Fruit fly (Drosophila melanogaster) whole organism, embryonic: ENCODE measurements around the gene CG34001.

Source experiments
- Abd-B ChIP-seq: fragments of 200-800 bp; sonication (Bioruptor generic); optimal IDR thresholded peaks from 2 replicates; lab custom pipeline; 2018; ENCODE audit warnings: missing biosample characterization, mild to moderate bottlenecking, missing genetic modification characterization, moderate library complexity
- CG10209 ChIP-seq: fragments of 200-800 bp; sonication (Bioruptor generic); optimal IDR thresholded peaks from 3 replicates; lab custom pipeline; 2017; ENCODE audit warnings: missing biosample characterization, mild to moderate bottlenecking, missing genetic modification characterization, missing genetic modification reagents
- CG10543 ChIP-seq: fragments of 200-800 bp; sonication (Bioruptor generic); optimal IDR thresholded peaks from 3 replicates; lab custom pipeline; 2017; ENCODE audit warnings: missing biosample characterization, mild to moderate bottlenecking, missing genetic modification characterization, moderate library complexity
- CG10654 ChIP-seq: fragments of 200-800 bp; sonication (Bioruptor generic); optimal IDR thresholded peaks from 2 replicates; lab custom pipeline; 2016; ENCODE audit warnings: missing biosample characterization, missing genetic modification characterization
- CG11247 ChIP-seq: fragments of 200-800 bp; sonication (Bioruptor generic); IDR thresholded peaks from 2 replicates; pipeline ENCODE4 v1.3.6; 2022; ENCODE audit warnings: missing biosample characterization, missing genetic modification characterization
- CG11696 ChIP-seq: fragments of 200-800 bp; sonication (Bioruptor generic); IDR thresholded peaks from 2 replicates; pipeline ENCODE4 v1.3.6; 2022; ENCODE audit warnings: missing biosample characterization, missing genetic modification characterization
- CG12104 ChIP-seq: fragments of 200-800 bp; sonication (Bioruptor generic); optimal IDR thresholded peaks from 3 replicates; lab custom pipeline; 2016; ENCODE audit warnings: missing biosample characterization, missing genetic modification characterization
- CG12391 ChIP-seq: fragments of 200-800 bp; sonication (Bioruptor generic); optimal IDR thresholded peaks from 3 replicates; lab custom pipeline; 2018; ENCODE audit warnings: missing biosample characterization, mild to moderate bottlenecking, missing genetic modification characterization, moderate library complexity
- CG13287 ChIP-seq: fragments of 200-800 bp; sonication (Bioruptor generic); IDR thresholded peaks from 2 replicates; pipeline ENCODE4 v1.3.6; 2022; ENCODE audit warnings: missing biosample characterization, missing genetic modification characterization; ENCODE audit not compliant: partially characterized antibody
- CG13296 ChIP-seq: fragments of 200-800 bp; sonication (Bioruptor generic); optimal IDR thresholded peaks from 3 replicates; lab custom pipeline; 2018; ENCODE audit warnings: missing biosample characterization, mild to moderate bottlenecking, missing genetic modification characterization
- CG15269 ChIP-seq: fragments of 200-800 bp; sonication (Bioruptor generic); optimal IDR thresholded peaks from 2 replicates; lab custom pipeline; 2018; ENCODE audit warnings: missing biosample characterization, mild to moderate bottlenecking, missing genetic modification characterization, moderate library complexity
- CG1529 ChIP-seq: fragments of 200-800 bp; sonication (Bioruptor generic); optimal IDR thresholded peaks from 3 replicates; lab custom pipeline; 2018; ENCODE audit warnings: missing biosample characterization, missing genetic modification characterization
- CG15514 ChIP-seq: fragments of 200-800 bp; sonication (Bioruptor generic); optimal IDR thresholded peaks from 3 replicates; lab custom pipeline; 2017; ENCODE audit warnings: missing biosample characterization, missing genetic modification characterization, mild to moderate bottlenecking, moderate library complexity, missing genetic modification reagents
- CG16863 ChIP-seq: fragments of 200-800 bp; sonication (Bioruptor generic); optimal IDR thresholded peaks from 3 replicates; lab custom pipeline; 2016; ENCODE audit warnings: missing biosample characterization, missing genetic modification characterization
- CG17568 ChIP-seq: fragments of 200-800 bp; sonication (Bioruptor generic); optimal IDR thresholded peaks from 2 replicates; lab custom pipeline; 2018; ENCODE audit warnings: missing biosample characterization, mild to moderate bottlenecking, missing genetic modification characterization, moderate library complexity
- CG17802 ChIP-seq: fragments of 200-800 bp; sonication (Bioruptor generic); optimal IDR thresholded peaks from 2 replicates; lab custom pipeline; 2018; ENCODE audit warnings: missing biosample characterization, mild to moderate bottlenecking, missing genetic modification characterization, moderate library complexity
- CG17912 ChIP-seq: fragments of 200-800 bp; sonication (Bioruptor generic); optimal IDR thresholded peaks from 2 replicates; lab custom pipeline; 2018; ENCODE audit warnings: missing biosample characterization, mild to moderate bottlenecking, missing genetic modification characterization
- CG18619 ChIP-seq: fragments of 200-800 bp; sonication (Bioruptor generic); optimal IDR thresholded peaks from 3 replicates; lab custom pipeline; 2017; ENCODE audit warnings: missing biosample characterization, mild to moderate bottlenecking, missing genetic modification characterization
- CG32767 ChIP-seq: fragments of 200-800 bp; sonication (Bioruptor generic); IDR thresholded peaks from 2 replicates; pipeline ENCODE4 v1.3.6; 2022; ENCODE audit warnings: missing biosample characterization, missing genetic modification characterization
- CG3847 ChIP-seq: fragments of 200-800 bp; sonication (Bioruptor generic); IDR thresholded peaks from 2 replicates; pipeline ENCODE4 v1.3.6; 2022; ENCODE audit warnings: missing biosample characterization, missing genetic modification characterization
- CG4282 ChIP-seq: fragments of 200-800 bp; sonication (Bioruptor generic); optimal IDR thresholded peaks from 2 replicates; lab custom pipeline; 2016; ENCODE audit warnings: missing biosample characterization, missing genetic modification characterization
- CG6654 ChIP-seq: fragments of 200-800 bp; sonication (Bioruptor generic); optimal IDR thresholded peaks from 2 replicates; lab custom pipeline; 2017; ENCODE audit warnings: missing biosample characterization, mild to moderate bottlenecking, missing genetic modification characterization
- CG6683 ChIP-seq: fragments of 200-800 bp; sonication (Bioruptor generic); optimal IDR thresholded peaks from 2 replicates; lab custom pipeline; 2017; ENCODE audit warnings: missing biosample characterization, mild to moderate bottlenecking, missing genetic modification characterization, missing genetic modification reagents
- Deaf1 ChIP-seq: fragments of 200-800 bp; optimal IDR thresholded peaks from 3 replicates; lab custom pipeline; 2019; ENCODE audit warnings: missing biosample characterization, mild to moderate bottlenecking, missing genetic modification characterization, moderate library complexity
- Dll ChIP-seq: fragments of 200-800 bp; sonication (Bioruptor generic); IDR thresholded peaks from 4 replicates; pipeline ENCODE4 v1.3.6; 2022; ENCODE audit warnings: missing biosample characterization, missing genetic modification characterization; ENCODE audit not compliant: partially characterized antibody
- Doc3 ChIP-seq: fragments of 200-800 bp; sonication (Bioruptor generic); IDR thresholded peaks from 3 replicates; pipeline ENCODE4 v1.3.6; 2022; ENCODE audit warnings: missing biosample characterization, missing genetic modification characterization; ENCODE audit not compliant: partially characterized antibody
- Fer1 ChIP-seq: fragments of 200-800 bp; sonication (Bioruptor generic); optimal IDR thresholded peaks from 2 replicates; lab custom pipeline; 2017; ENCODE audit warnings: missing biosample characterization, mild to moderate bottlenecking, missing genetic modification characterization
- GATAe ChIP-seq: fragments of 200-800 bp; sonication (Bioruptor generic); conservative IDR thresholded peaks from 2 replicates; pipeline ENCODE4 v1.3.6; 2022; ENCODE audit warnings: missing biosample characterization, missing genetic modification characterization
- Neu2 ChIP-seq: fragments of 200-800 bp; sonication (Bioruptor generic); optimal IDR thresholded peaks from 3 replicates; lab custom pipeline; 2016; ENCODE audit warnings: missing biosample characterization, missing genetic modification characterization, borderline replicate concordance
- Scr ChIP-seq: fragments of 200-800 bp; sonication (Bioruptor generic); IDR thresholded peaks from 2 replicates; pipeline ENCODE4 v1.3.6; 2022; ENCODE audit warnings: missing biosample characterization, missing genetic modification characterization; ENCODE audit not compliant: partially characterized antibody
- Side ChIP-seq: fragments of 200-800 bp; sonication (Bioruptor generic); optimal IDR thresholded peaks from 2 replicates; lab custom pipeline; 2016; ENCODE audit warnings: missing biosample characterization, missing genetic modification characterization
- Usf ChIP-seq: fragments of 200-800 bp; sonication (Bioruptor generic); optimal IDR thresholded peaks from 2 replicates; lab custom pipeline; 2017; ENCODE audit warnings: missing genotype, missing biosample characterization, missing genetic modification characterization
- al ChIP-seq: fragments of 200-800 bp; sonication (Bioruptor generic); IDR thresholded peaks from 2 replicates; pipeline ENCODE4 v1.3.6; 2022; ENCODE audit warnings: missing biosample characterization, missing genetic modification characterization
- bsh ChIP-seq, 2 experiments: fragments of 200-800 bp; sonication (Bioruptor generic); optimal IDR thresholded peaks; 2 replicates each; lab custom pipeline; 2017 to 2018; ENCODE audit warnings: mild to moderate bottlenecking in 2 of 2, missing biosample characterization in 2 of 2, missing genetic modification characterization in 2 of 2, moderate library complexity in 1 of 2
- corto ChIP-seq: fragments of 200-800 bp; sonication (Bioruptor generic); optimal IDR thresholded peaks from 2 replicates; lab custom pipeline; 2016; ENCODE audit warnings: missing biosample characterization, mild to moderate bottlenecking, missing genetic modification characterization, moderate library complexity
- en ChIP-seq: fragments of 200-800 bp; sonication (Bioruptor generic); optimal IDR thresholded peaks from 2 replicates; lab custom pipeline; 2016; ENCODE audit warnings: missing biosample characterization, missing genetic modification characterization
- insv ChIP-seq, 2 experiments: fragments of 200-800 bp; sonication (Bioruptor generic); optimal IDR thresholded peaks; 3 replicates each; lab custom pipeline; 2016 to 2018; ENCODE audit warnings: missing biosample characterization in 2 of 2, missing genetic modification characterization in 2 of 2
- inv ChIP-seq: fragments of 200-800 bp; sonication (Bioruptor generic); IDR thresholded peaks from 2 replicates; pipeline ENCODE4 v1.3.6; 2022; ENCODE audit warnings: missing biosample characterization, missing genetic modification characterization; ENCODE audit not compliant: partially characterized antibody
- jigr1 ChIP-seq: fragments of 200-800 bp; sonication (Bioruptor generic); IDR thresholded peaks from 3 replicates; pipeline ENCODE4 v1.3.6; 2022; ENCODE audit warnings: missing biosample characterization, missing genetic modification characterization
- jing ChIP-seq: fragments of 200-800 bp; sonication (Bioruptor generic); optimal IDR thresholded peaks from 2 replicates; lab custom pipeline; 2018; ENCODE audit warnings: missing biosample characterization, mild to moderate bottlenecking, missing genetic modification characterization
- mld ChIP-seq: fragments of 200-800 bp; sonication (Bioruptor generic); IDR thresholded peaks from 3 replicates; pipeline ENCODE4 v1.3.6; 2022; ENCODE audit warnings: missing biosample characterization, missing genetic modification characterization; ENCODE audit not compliant: partially characterized antibody
- org-1 ChIP-seq: fragments of 200-800 bp; sonication (Bioruptor generic); optimal IDR thresholded peaks from 2 replicates; lab custom pipeline; 2017; ENCODE audit warnings: missing biosample characterization, missing genetic modification characterization
- row ChIP-seq: fragments of 200-800 bp; sonication (Bioruptor generic); IDR thresholded peaks from 3 replicates; pipeline ENCODE4 v1.3.6; 2022; ENCODE audit warnings: missing biosample characterization, missing genetic modification characterization
- sima ChIP-seq: fragments of 200-800 bp; sonication (Bioruptor generic); optimal IDR thresholded peaks from 2 replicates; lab custom pipeline; 2016; ENCODE audit warnings: missing biosample characterization, missing genetic modification characterization
- sisA ChIP-seq: fragments of 200-800 bp; sonication (Bioruptor generic); IDR thresholded peaks from 2 replicates; pipeline ENCODE4 v1.3.6; 2022; ENCODE audit warnings: missing biosample characterization, missing genetic modification characterization
- slou ChIP-seq: fragments of 200-800 bp; sonication (Bioruptor generic); optimal IDR thresholded peaks from 3 replicates; lab custom pipeline; 2016; ENCODE audit warnings: missing biosample characterization, missing genetic modification characterization
- ssp ChIP-seq: fragments of 200-800 bp; sonication (Bioruptor generic); IDR thresholded peaks from 2 replicates; pipeline ENCODE4 v1.3.6; 2022; ENCODE audit warnings: missing biosample characterization, missing genetic modification characterization
- stwl ChIP-seq: fragments of 200-800 bp; sonication (Bioruptor generic); optimal IDR thresholded peaks from 3 replicates; lab custom pipeline; 2018; ENCODE audit warnings: missing biosample characterization, mild to moderate bottlenecking, missing genetic modification characterization, moderate library complexity
- twi ChIP-seq: fragments of 200-800 bp; optimal IDR thresholded peaks from 2 replicates; lab custom pipeline; 2019; ENCODE audit warnings: missing biosample characterization, mild to moderate bottlenecking, missing genetic modification characterization, moderate library complexity
- vvl ChIP-seq: fragments of 200-800 bp; sonication (Bioruptor generic); IDR thresholded peaks from 2 replicates; pipeline ENCODE4 v1.3.6; 2022; ENCODE audit warnings: missing biosample characterization, missing genetic modification characterization

CG34001 gene

dm6 chr3L:10681814-10682213 is 50.9 kb downstream of the CG34001 start (continued):
- TF ChIP-seq jing (GFP tag; lab: Kevin White, UChicago) = no peak
- peak; percentile 40; the same call in 1 of the 2 replicates for TF ChIP-seq CG13287 (GFP tag; lab: Robert Waterston, UW)
- no peak for TF ChIP-seq Neu2
- TF ChIP-seq CG12391 (tag; lab: Kevin White, UChicago) = no peak
- no peak for TF ChIP-seq CG10209 (GFP tag; lab: Kevin White, UChicago)
- no peak for TF ChIP-seq CG3847
- no peak for TF ChIP-seq Usf (GFP tag; lab: Kevin White, UChicago)
- no peak for TF ChIP-seq twi
- peak; percentile 32; the same call in 1 of the 3 replicates for TF ChIP-seq Doc3 (GFP tag; lab: Robert Waterston, UW)
- no peak for TF ChIP-seq org-1
- TF ChIP-seq CG17912 (GFP tag; lab: Kevin White, UChicago) = no peak
- TF ChIP-seq CG32767 (GFP tag; lab: Robert Waterston, UW) = no peak
- no peak for TF ChIP-seq CG6683 (GFP tag; lab: Kevin White, UChicago)
- TF ChIP-seq CG11247 = no peak
- peak; percentile 23; the same call in 1 of the 3 replicates for TF ChIP-seq row
- no peak for TF ChIP-seq CG6654 (GFP tag; lab: Kevin White, UChicago)
- TF ChIP-seq CG1529 (GFP tag; lab: Kevin White, UChicago) = no peak
- no peak for TF ChIP-seq CG12104 (GFP tag; lab: Kevin White, UChicago)
- TF ChIP-seq CG10543 (GFP tag; lab: Kevin White, UChicago) = no peak
- TF ChIP-seq stwl (tag; lab: Kevin White, UChicago) = no peak
- TF ChIP-seq CG15269 (tag; lab: Kevin White, UChicago) = no peak
- no peak for TF ChIP-seq sisA (GFP tag; lab: Robert Waterston, UW)
- no peak for TF ChIP-seq al
- TF ChIP-seq Dll (GFP tag; lab: Robert Waterston, UW) = peak; percentile 54; the same call in 2 of the 4 replicates
- no peak for TF ChIP-seq CG10654 (GFP tag; lab: Kevin White, UChicago)
- no peak for TF ChIP-seq Fer1 (GFP tag; lab: Kevin White, UChicago)
- peak; percentile 40; the same call in 1 of the 2 replicates for TF ChIP-seq CG11696 (GFP tag; lab: Robert Waterston, UW)
- TF ChIP-seq CG4282 (GFP tag; lab: Kevin White, UChicago) = peak; percentile 19
- TF ChIP-seq mld (GFP tag; lab: Robert Waterston, UW) = no peak
- no peak for TF ChIP-seq corto
- no peak for TF ChIP-seq sima
- TF ChIP-seq Abd-B (GFP tag; lab: Kevin White, UChicago) = no peak
- no peak for TF ChIP-seq ssp (GFP tag; lab: Robert Waterston, UW)
- no peak for TF ChIP-seq CG16863 (GFP tag; lab: Kevin White, UChicago)
- no peak for TF ChIP-seq insv (GFP tag; optimal IDR thresholded peaks at IDR 0.05; lab: Kevin White, UChicago)
- no peak for TF ChIP-seq Scr (GFP tag; lab: Robert Waterston, UW)
- peak; percentile 25 for TF ChIP-seq CG15514
- no peak for TF ChIP-seq GATAe (GFP tag; lab: Robert Waterston, UW)
- no peak for TF ChIP-seq jigr1 (GFP tag; lab: Robert Waterston, UW)
- TF ChIP-seq Side (GFP tag; lab: Kevin White, UChicago) = no peak
- no peak for TF ChIP-seq CG17802 (tag; lab: Kevin White, UChicago)
- no peak for TF ChIP-seq CG13296
- TF ChIP-seq en (GFP tag; lab: Kevin White, UChicago) = no peak
- no peak for TF ChIP-seq slou
- peak; percentile 50; the same call in 1 of the 2 replicates for TF ChIP-seq vvl (GFP tag; lab: Robert Waterston, UW)
- TF ChIP-seq Deaf1 (tag; lab: Kevin White, UChicago) = peak; percentile 13
- no peak for TF ChIP-seq CG18619 (GFP tag; lab: Kevin White, UChicago)
- no peak for TF ChIP-seq CG17568 (GFP tag; lab: Kevin White, UChicago)
- no peak for TF ChIP-seq bsh (GFP tag; optimal IDR thresholded peaks at IDR 0.05; lab: Kevin White, UChicago)
- no peak for TF ChIP-seq inv (GFP tag; lab: Robert Waterston, UW)
